Worm (Caenorhabditis elegans): ENCODE data around the gene mks-2.

- TF ChIP-seq ama-1 (optimal IDR thresholded peaks at IDR 0.05) (no peak), unc-42 (tag; optimal IDR thresholded peaks at IDR 0.05) (no peak), ceh-2 (tag; optimal IDR thresholded peaks at IDR 0.05) (no peak), sdc-2 (tag; optimal IDR thresholded peaks at IDR 0.05) (no peak), F13H6.1 (tag; optimal IDR thresholded peaks at IDR 0.05) (no peak), rnt-1 (tag; optimal IDR thresholded peaks at IDR 0.05) (no peak), T23F11.4 (GFP tag; optimal IDR thresholded peaks at IDR 0.05) (no peak), pqm-1 (tag; optimal IDR thresholded peaks at IDR 0.05) (no peak)
Observed at ce11 chrII:6248029-6248428, 28.8 kb upstream of the mks-2 start.
